Fruit fly (Drosophila melanogaster) whole organism, adult: ENCODE results near the gene lsn.

Experiments used
- CG14711 ChIP-seq: fragments of 200-800 bp; sonication (Bioruptor generic); optimal IDR thresholded peaks from 2 replicates; lab custom pipeline; 2018; ENCODE audit warnings: missing biosample characterization, mild to moderate bottlenecking, missing genetic modification characterization, moderate library complexity
- CG5204 ChIP-seq: fragments of 200-800 bp; sonication (Bioruptor generic); optimal IDR thresholded peaks from 2 replicates; lab custom pipeline; 2016; ENCODE audit warnings: missing biosample characterization, missing genetic modification characterization
- CG7101 ChIP-seq: fragments of 200-800 bp; sonication (Bioruptor generic); optimal IDR thresholded peaks from 2 replicates; lab custom pipeline; 2018; ENCODE audit warnings: missing biosample characterization, mild to moderate bottlenecking, missing genetic modification characterization, moderate library complexity
- Clk ChIP-seq: fragments of 200-800 bp; sonication (Bioruptor generic); optimal IDR thresholded peaks from 2 replicates; lab custom pipeline; 2017; ENCODE audit warnings: missing biosample characterization, missing genetic modification characterization
- Crg-1 ChIP-seq: fragments of 200-800 bp; sonication (Bioruptor generic); optimal IDR thresholded peaks from 2 replicates; lab custom pipeline; 2016; ENCODE audit warnings: missing biosample characterization, missing genetic modification characterization
- Mnt ChIP-seq: fragments of 200-800 bp; sonication (Bioruptor generic); optimal IDR thresholded peaks from 2 replicates; lab custom pipeline; 2016; ENCODE audit warnings: missing biosample characterization, mild to moderate bottlenecking, missing genetic modification characterization
- bab1 ChIP-seq: fragments of 200-800 bp; sonication (Bioruptor generic); optimal IDR thresholded peaks from 3 replicates; lab custom pipeline; 2019; ENCODE audit warnings: missing biosample characterization, mild to moderate bottlenecking, missing genetic modification characterization, moderate library complexity
- cic ChIP-seq: fragments of 200-800 bp; sonication (Bioruptor generic); optimal IDR thresholded peaks from 2 replicates; lab custom pipeline; 2017; ENCODE audit warnings: missing biosample characterization, mild to moderate bottlenecking, missing genetic modification characterization, moderate library complexity
- kay ChIP-seq: fragments of 200-800 bp; sonication (Bioruptor generic); peaks from one replicate; lab custom pipeline; 2016; ENCODE audit warnings: missing biosample characterization, missing genetic modification characterization, borderline replicate concordance
- tj ChIP-seq: fragments of 200-800 bp; sonication (Bioruptor generic); optimal IDR thresholded peaks from 3 replicates; lab custom pipeline; 2017; ENCODE audit warnings: missing biosample characterization, mild to moderate bottlenecking, missing genetic modification characterization, moderate library complexity
- toe ChIP-seq: fragments of 200-800 bp; sonication (Bioruptor generic); optimal IDR thresholded peaks from 2 replicates; lab custom pipeline; 2016; ENCODE audit warnings: missing biosample characterization, missing genetic modification characterization

- TF ChIP-seq toe (no peak), bab1 (no peak), CG7101 (tag; lab: Kevin White, UChicago) (no peak), tj (GFP tag; lab: Kevin White, UChicago) (no peak), cic (GFP tag; lab: Kevin White, UChicago) (no peak), Mnt (GFP tag; lab: Kevin White, UChicago) (no peak), CG14711 (tag; lab: Kevin White, UChicago) (no peak), kay (no peak), CG5204 (GFP tag; lab: Kevin White, UChicago) (no peak), Crg-1 (GFP tag; lab: Kevin White, UChicago) (no peak), Clk (GFP tag; lab: Kevin White, UChicago) (no peak)
These were observed 19.4 kb downstream of the lsn start, which contains the start of gene fit for dm6 chr3R:21884354-21884753.
